Fruit fly (Drosophila melanogaster) whole organism, larva: ENCODE measurements around the gene CG13258.

ENCODE experiments used
- noc ChIP-seq: fragments of 200-800 bp; sonication (Bioruptor generic); optimal IDR thresholded peaks from 3 replicates; lab custom pipeline; 2019; ENCODE audit warnings: missing biosample characterization, mild to moderate bottlenecking, missing genetic modification characterization, moderate library complexity

CG13258 gene

DNA sequence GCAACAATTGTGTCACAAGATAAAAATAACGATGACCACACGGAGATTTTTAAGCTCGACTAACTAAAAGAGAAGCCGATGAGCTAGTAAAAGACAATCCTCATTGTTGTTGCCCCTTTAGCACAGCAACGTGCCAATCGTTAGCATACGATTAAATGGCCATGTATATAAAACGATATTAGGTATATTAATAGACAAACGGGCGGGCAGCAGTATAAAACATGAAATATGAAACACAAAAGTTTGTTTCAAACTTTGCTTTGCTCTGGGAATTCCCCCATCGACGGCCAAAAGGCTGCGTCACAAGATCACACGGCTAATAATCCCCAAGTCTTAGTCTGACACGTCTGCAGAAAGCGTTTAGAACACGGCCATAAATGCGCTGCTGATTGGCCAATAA lies 23.6 kb upstream of the CG13258 start:
- no peak for TF ChIP-seq noc (tag; lab: Kevin White, UChicago)

DNA sequence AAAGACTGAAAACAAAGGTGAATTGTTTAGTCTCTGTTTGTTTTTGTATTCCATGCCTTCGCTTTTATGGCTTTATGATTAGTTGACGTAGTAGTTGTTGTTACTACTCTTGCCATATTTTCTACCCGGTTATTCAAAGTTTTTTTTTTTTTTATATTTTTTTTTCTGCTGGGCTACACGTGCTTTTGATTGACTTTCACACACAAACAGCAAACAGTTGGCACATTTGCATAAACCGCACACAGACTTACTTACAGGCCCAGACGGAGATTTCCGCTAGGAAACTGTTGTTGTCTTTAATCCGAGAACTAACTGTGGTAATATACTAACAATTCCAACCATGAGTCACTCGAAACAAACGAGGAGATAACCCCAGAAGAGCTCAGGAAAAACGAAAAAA lies 23.0 kb upstream of the CG13258 start:
- no peak for TF ChIP-seq noc (tag; lab: Kevin White, UChicago)

DNA sequence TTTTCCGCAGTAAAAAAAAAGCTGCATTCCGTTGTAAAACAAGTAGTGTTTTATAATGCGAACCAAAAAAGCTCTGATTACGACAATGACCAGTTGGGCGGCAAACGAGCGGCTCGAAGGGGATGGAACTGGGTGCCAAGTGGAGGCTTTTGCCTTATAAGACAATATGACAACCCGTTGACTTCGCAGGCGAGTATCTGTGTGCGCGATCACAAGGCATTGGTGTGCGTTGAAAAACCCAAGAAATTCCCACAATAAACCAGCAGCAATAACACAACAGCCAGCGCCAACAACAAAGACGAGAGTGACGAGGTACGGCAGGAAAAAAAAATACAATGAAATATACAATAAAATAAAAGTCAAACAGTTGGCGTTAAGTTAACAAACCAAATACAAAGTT lies 22.2 kb upstream of the CG13258 start:
- peak; percentile 6 for TF ChIP-seq noc (tag; lab: Kevin White, UChicago)

DNA sequence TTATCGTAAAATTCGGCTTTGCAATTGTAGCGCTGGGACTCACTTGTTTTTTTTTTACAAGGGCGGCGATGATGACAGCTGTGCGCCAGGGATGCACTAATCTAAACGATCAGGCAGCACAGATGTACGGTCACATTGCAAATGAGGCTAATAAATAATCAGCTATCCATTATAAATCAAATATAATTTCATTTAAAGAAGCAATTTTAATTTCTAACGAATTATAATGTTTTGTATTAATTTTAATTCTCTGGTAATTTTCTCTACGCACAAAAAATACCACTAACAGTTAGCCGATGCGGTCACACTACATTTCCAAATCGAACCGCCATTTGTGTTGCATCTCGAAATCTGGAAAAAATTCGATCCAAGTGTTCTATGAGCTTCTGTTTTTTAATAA lies 17.8 kb upstream of the CG13258 start, which contains the start of the genes cni and fzy:
Gene cni, minus strand, starts transcription at position 79 of the 400 bp plus-strand sequence.
Gene fzy, plus strand, starts transcription at position 309 of the 400 bp plus-strand sequence.
- no peak for TF ChIP-seq noc (tag; lab: Kevin White, UChicago)

DNA sequence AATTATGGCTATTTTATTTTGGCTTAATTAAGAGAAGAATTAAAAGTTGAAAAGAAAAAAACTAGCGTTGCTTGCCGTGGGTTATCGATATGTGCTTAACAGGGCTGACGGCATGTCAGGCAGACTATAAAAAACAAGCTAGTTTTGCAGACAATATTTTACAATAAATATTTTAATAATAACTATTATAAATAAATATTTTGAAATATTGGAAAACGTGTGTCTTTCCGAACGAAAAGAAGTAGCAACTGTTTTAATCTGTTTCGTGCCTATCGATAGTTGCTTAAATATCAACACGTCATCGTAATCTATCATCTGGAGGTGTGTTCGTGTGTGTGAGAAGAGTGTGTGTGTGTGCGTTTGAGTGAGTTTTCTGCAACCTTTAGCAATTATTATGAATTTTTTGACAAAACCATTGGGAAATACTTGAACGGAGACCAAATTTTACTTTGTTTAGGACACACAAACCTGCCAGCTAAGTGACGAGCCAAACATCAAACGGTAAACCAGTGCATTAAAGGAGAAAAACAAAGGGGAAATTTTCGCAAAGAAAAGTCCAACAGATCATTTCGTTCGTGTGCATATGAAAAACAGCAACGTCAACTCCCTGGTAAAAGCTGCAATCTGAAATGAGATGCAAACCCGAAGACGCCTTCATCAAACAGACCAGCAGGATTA lies 14.3 kb upstream of the CG13258 start, which contains the start of the genes CG5861 and Syx5:
Gene CG5861, minus strand, starts transcription at position 273 of the 678 bp plus-strand sequence.
Gene Syx5, plus strand, starts transcription at position 321 of the 678 bp plus-strand sequence.
- peak; percentile 74 for TF ChIP-seq noc (tag; lab: Kevin White, UChicago)

DNA sequence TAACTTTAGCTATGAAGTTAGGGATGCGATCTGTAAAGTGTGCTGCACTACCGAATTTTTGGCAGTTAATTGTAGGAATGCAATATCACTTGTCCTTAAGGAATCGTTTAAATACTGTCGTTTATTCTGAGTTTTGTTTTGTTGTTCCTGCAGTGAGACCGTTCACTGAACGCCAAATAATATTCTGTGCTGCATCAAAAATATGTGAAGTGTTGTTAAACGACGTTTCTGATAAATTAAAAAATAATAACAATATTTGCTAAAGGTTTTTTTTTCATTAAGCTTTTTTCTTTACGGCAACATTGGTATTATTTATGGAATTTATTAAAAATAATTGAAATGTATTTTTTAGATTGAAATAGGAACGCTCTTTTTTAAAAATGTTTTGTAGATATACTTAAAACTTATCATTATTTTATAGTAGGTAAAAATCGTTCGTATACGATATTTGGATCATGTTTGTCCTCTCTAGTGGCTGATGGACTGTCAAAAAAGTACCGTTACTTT lies 10.0 kb upstream of the CG13258 start, which contains the start of gene GMF:
Gene GMF, minus strand, starts transcription at position 182 of the 507 bp plus-strand sequence.
- peak; percentile 44 for TF ChIP-seq noc (tag; lab: Kevin White, UChicago)

DNA sequence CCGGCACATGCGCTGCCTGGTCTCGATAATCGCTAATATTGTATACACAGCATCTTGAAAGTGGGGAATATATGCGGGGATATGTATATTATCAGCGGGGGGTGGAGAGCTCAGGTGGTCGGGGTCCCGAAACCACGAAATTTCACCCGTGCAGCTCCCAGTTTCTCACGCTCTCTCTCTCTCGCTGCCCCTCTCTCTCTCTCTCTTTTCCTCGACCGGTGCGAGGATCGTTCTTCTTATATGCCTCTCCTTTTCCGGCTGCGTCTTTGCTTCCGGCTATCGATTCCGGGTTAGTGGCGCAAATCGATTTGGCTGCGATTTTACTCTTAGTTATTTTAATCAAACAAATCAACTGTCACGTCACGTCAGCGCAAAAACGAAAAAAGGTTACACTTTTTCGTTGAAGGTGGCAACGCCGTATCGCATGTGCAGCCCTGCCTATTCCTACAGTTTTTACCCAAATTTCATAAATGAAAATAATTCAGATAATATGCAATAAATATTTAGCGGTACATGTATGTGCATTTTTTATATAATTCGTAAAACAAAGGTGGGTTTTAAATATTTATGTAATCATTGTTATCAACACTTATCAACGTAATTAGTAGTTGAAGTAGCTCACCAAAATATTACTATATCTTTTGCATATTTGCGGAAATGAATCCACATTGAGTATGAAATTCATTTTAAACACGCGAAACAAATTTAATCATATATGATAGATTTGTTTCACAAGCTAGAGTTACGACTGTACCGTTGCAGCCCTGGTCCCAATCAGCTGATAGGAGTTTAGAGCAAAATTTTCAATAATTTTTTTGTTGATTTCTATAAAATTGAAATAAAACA lies 6.9 kb upstream of the CG13258 start, which contains the start of the genes heix and CG17328:
Gene heix, minus strand, starts transcription at position 393 of the 846 bp plus-strand sequence.
Gene CG17328, plus strand, starts transcription at position 478 of the 846 bp plus-strand sequence.
- no peak for TF ChIP-seq noc (tag; lab: Kevin White, UChicago)

DNA sequence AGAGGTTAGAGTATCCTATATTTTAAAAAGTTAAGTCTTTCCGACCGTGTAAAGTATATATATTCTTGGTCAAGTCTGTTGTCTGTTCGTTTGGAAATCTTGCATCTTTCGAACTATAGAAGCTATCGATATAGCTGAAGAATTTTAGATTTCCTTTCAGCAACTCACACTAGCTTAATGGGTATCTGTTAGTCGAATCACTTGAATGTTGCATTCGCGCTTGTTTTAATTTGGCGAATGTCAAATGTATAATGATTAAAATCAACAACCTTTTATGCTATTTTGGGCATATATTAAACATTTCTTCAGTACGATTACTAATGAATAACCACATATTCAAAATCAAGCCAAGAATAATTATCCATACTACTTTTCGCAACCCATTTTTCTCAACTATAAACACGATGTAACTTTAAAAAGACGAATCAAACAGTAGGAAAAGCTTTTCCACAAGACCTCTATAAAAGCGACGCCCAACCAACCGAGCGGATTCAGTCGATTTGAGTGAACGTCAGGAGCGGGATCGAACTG lies 943 bp upstream of the CG13258 start, which contains the start of gene Cyp303a1:
Gene Cyp303a1, plus strand, starts transcription at position 481 of the 531 bp plus-strand sequence.
- no peak for TF ChIP-seq noc (tag; lab: Kevin White, UChicago)

DNA sequence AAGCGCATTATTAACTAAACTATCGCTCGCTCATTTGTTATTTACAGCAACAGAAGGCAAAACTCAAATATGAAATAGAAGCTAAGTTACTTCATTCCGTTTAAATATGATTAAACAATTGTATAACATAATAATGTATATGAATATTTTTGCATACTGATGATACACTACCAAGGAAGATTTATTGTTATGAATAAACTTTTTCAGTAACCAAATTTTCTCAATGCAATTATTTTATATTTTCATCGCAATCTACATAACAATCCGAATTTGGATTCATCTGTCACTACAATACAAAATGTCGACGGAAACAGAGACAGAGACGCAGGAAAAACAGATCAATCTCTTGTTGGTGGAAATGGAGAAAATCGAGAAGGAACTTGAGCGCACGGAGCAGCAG lies 1.8 kb downstream of the CG13258 start, which contains the start of gene CG17329:
Gene CG17329, plus strand, starts transcription at position 301 of the 400 bp plus-strand sequence.
- TF ChIP-seq noc (tag; lab: Kevin White, UChicago) = no peak

DNA sequence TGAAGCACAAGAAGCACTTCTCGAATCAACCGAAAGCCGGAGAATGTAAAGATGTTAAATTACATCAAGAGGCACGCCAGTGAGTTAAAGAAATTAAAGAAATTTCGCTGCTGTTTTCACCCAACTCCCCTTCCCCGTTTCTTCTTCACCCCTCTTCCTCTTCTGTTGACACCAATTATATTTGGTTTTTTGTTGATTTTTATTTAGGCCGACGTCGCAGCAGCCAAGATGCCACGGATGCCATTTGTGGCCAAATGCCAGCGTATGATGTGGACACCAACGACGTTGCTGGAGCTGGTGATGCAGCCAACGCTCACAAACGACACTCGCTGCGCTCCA lies 4.5 kb downstream of the CG13258 start:
- no peak for TF ChIP-seq noc (tag; lab: Kevin White, UChicago)

DNA sequence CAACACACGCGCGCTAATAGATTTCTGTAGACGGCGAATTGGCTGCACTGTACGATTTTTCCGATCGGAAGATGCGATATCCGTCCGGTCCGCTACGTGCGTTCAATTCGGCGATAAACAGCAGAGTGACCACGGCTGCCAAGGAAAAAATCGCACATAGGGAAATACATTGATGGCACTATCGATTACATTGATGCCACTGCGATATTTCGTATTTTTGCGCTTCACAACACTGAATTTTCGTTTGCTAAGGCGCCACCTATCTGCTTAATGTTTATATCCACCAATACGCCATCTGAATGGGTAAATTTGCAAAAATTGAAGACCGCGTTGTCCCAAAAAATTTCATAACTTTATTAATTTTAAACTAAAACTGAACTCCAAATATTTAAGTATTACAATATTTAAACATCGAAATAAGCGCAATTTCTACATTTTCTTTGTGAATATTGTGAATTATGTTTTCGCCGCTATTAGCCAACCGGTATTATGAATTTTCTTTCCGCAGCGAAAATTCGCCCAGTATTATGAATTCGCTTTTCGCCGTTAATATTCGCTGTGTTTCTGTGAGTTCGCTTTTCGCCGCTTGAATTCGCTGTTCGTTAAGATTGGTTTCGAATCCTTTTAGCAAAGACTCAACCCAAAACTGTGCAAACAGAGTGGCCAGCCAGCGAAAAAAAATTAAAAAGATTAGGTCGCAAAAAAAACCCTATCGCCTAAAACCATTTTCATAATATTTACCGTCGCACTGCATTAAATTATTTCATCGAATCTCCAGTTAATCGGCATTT lies 5.0 kb downstream of the CG13258 start, which contains the start of the genes crp and pkaap:
Gene crp, minus strand, starts transcription at position 129 of the 791 bp plus-strand sequence.
Gene pkaap, plus strand, starts transcription at position 689 of the 791 bp plus-strand sequence.
- no peak for TF ChIP-seq noc (tag; lab: Kevin White, UChicago)

DNA sequence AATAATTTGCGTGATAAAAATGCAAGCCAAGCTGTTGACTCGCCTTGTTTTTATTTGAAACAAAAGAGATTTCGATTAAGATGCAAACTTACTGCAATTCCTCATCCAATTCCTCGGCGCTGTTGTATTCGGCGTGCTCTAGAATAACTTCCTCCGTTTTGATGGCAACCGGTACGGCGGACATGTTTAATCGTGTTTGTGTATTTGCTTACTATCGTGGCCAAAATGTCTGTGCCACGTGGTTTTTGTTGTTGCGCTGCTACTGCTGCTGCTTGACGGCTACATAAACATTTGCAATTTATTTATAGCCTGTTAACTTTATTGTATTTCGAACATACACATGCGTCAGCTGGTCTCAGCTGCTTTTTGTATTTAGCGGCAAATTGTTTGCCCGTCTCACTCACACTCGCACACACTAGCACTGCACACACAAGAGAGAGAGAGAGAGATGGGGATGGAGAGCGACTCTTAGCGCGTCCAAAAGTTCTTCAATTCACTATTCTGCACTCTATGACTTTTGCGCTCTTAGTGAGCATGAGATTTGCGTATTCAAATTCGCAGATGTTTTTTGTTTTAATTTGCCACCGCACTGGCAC lies 5.7 kb downstream of the CG13258 start:
- no peak for TF ChIP-seq noc (tag; lab: Kevin White, UChicago)

DNA sequence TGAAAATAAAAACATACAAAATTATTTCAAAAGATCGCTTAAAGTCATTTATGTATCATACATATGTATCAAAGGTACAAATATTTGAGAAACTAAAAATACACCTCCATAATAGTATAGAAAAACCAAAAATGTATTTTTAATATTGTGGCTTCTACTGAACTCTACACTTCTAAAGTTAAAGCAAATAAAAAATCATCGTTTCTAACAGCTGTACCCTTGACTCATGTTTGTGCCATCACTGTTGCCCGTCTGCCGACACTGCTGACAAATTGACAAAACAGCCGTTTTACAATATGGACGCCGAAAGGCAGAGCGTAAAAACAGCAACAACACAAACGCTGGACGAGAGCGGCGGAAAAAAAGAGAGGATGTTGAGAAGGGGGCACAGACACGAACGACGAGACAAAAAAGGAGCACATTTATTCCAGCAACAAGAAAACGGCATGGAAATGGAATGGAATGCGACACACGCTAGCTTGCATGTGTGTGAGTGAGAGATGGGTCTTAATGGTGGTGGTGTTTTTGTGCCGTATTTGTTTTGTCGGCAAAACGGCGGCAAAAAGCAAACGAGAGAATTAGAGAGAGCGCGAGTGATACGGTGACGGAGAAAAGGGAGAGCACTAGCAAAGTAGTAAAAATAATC lies 6.3 kb downstream of the CG13258 start:
- peak; percentile 83 for TF ChIP-seq noc (tag; lab: Kevin White, UChicago)
